Fruit fly (Drosophila melanogaster) whole organism, embryonic: Measurements from ENCODE around the gene CG8312.

Experiments
- CG2875 ChIP-seq: fragments of 200-800 bp; sonication (Bioruptor generic); optimal IDR thresholded peaks from 2 replicates; lab custom pipeline; 2017; ENCODE audit warnings: missing biosample characterization, mild to moderate bottlenecking, missing genetic modification characterization, missing genetic modification reagents
- CG2889 ChIP-seq: fragments of 200-800 bp; sonication (Bioruptor generic); IDR thresholded peaks from 3 replicates; pipeline ENCODE4 v1.3.6; 2022; ENCODE audit warnings: missing biosample characterization, missing genetic modification characterization
- bigmax ChIP-seq: fragments of 200-800 bp; sonication (Bioruptor generic); optimal IDR thresholded peaks from 2 replicates; lab custom pipeline; 2018; ENCODE audit warnings: missing biosample characterization, mild to moderate bottlenecking, missing genetic modification characterization
- chinmo ChIP-seq: fragments of 200-800 bp; sonication (Bioruptor generic); IDR thresholded peaks from 4 replicates; pipeline ENCODE4 v1.3.6; 2022; ENCODE audit warnings: missing biosample characterization, missing genetic modification characterization; ENCODE audit not compliant: partially characterized antibody
- dmrt99B ChIP-seq: fragments of 200-800 bp; sonication (Bioruptor generic); optimal IDR thresholded peaks from 2 replicates; lab custom pipeline; 2018; ENCODE audit warnings: missing biosample characterization, mild to moderate bottlenecking, missing genetic modification characterization, moderate library complexity
- gt ChIP-seq: fragments of 200-800 bp; sonication (Bioruptor generic); IDR thresholded peaks from 2 replicates; pipeline ENCODE4 v1.3.6; 2022; ENCODE audit warnings: missing biosample characterization, missing genetic modification characterization
- seq ChIP-seq: fragments of 200-800 bp; sonication (Bioruptor generic); IDR thresholded peaks from 2 replicates; pipeline ENCODE4 v1.3.6; 2022; ENCODE audit warnings: missing biosample characterization, missing genetic modification characterization

dm6 chr3R:9555334-9555974 lies 35.7 kb upstream of the CG8312 start, which contains the start of the genes CG9386 and BckdhA:
- TF ChIP-seq bigmax: no peak
- TF ChIP-seq CG2875 (GFP tag; lab: Kevin White, UChicago): no peak
- TF ChIP-seq CG2889 (GFP tag; lab: Robert Waterston, UW): no peak
- no peak for TF ChIP-seq dmrt99B (tag; lab: Kevin White, UChicago)
- peak; percentile 72; the same call in 1 of the 4 replicates for TF ChIP-seq chinmo (GFP tag; lab: Robert Waterston, UW)
- no peak for TF ChIP-seq gt (GFP tag; lab: Robert Waterston, UW)
- TF ChIP-seq seq (GFP tag; lab: Robert Waterston, UW): no peak
